Worm (Caenorhabditis elegans): ENCODE results near the gene H14N18.2.
A peak's percentile ranks its signal among the peaks of the same experiment; 100 is the strongest.

H14N18.2 gene

ce11 chrV:8936184-8936589 lies 3.8 kb downstream of the H14N18.2 start, which contains the start of gene unc-23 (continued):
- TF ChIP-seq nhr-48 (tag; optimal IDR thresholded peaks at IDR 0.05), result peak; percentile 91
- no peak for TF ChIP-seq unc-39 (tag; optimal IDR thresholded peaks at IDR 0.05)
- TF ChIP-seq madf-5 (GFP tag; IDR thresholded peaks at IDR 0.05), result 0 out of 4 replicates have a peak, but pooled peaks of 1 of the 2 experiments have one; percentile 65

- TF ChIP-seq jun-1 (tag; optimal IDR thresholded peaks at IDR 0.05) (no peak), nhr-28 (tag; optimal IDR thresholded peaks at IDR 0.05) (peak; percentile 10), nhr-11 (tag; optimal IDR thresholded peaks at IDR 0.05) (peak; percentile 33), Y75B8A.6 (GFP tag; IDR thresholded peaks at IDR 0.05) (no peak), Y48G9A.11 (GFP tag; IDR thresholded peaks at IDR 0.05) (0 out of 2 replicates have a peak, but pooled peaks have one; percentile 34), pqm-1 (tag; optimal IDR thresholded peaks at IDR 0.05) (peak; percentile 81), mdl-1 (tag; optimal IDR thresholded peaks at IDR 0.05) (peak in 1 of 2 experiments; percentile 16), daf-16 (GFP tag; optimal IDR thresholded peaks at IDR 0.05) (peak in 1 of 2 experiments; percentile 83), daf-16 (tag; optimal IDR thresholded peaks at IDR 0.05) (peak; percentile 24), hlh-30 (tag; optimal IDR thresholded peaks at IDR 0.05; ENCODE audit: insufficient read depth) (peak; percentile 22), dve-1 (tag; optimal IDR thresholded peaks at IDR 0.05; ENCODE audit: insufficient read depth) (peak; percentile 26), lir-3 (tag; optimal IDR thresholded peaks at IDR 0.05) (no peak), mep-1 (tag; optimal IDR thresholded peaks at IDR 0.05) (peak; percentile 6), lsy-2 (tag; optimal IDR thresholded peaks at IDR 0.05) (peak in 1 of 2 experiments; percentile 32), mxl-3 (GFP tag; optimal IDR thresholded peaks at IDR 0.05) (peak; percentile 23), ama-1 (optimal IDR thresholded peaks at IDR 0.05) (peak; percentile 8), dmd-6 (GFP tag; IDR thresholded peaks at IDR 0.05) (peak; percentile 8; the same call in 1 of the 2 replicates), dmd-9 (GFP tag; IDR thresholded peaks at IDR 0.05) (no peak), pha-4 (GFP tag; IDR thresholded peaks at IDR 0.05) (no peak), pha-4 (tag; optimal IDR thresholded peaks at IDR 0.05) (no peak), unc-62 (GFP tag; optimal IDR thresholded peaks at IDR 0.05 in 1 of 2) (peak in 1 of 2 experiments; percentile 96), unc-62 (tag; optimal IDR thresholded peaks at IDR 0.05) (no peak), hlh-11 (tag; optimal IDR thresholded peaks at IDR 0.05) (no peak)
These were observed 4.5 kb downstream of the H14N18.2 start for ce11 chrV:8936791-8937475.

- TF ChIP-seq ctbp-1 (GFP tag; IDR thresholded peaks at IDR 0.05) (no peak), snpc-1.2 (GFP tag; IDR thresholded peaks at IDR 0.05) (0 out of 2 replicates have a peak, but pooled peaks have one; percentile 16), php-3 (GFP tag; IDR thresholded peaks at IDR 0.05) (no peak), aha-1 (tag) (peak; percentile 24), zip-2 (tag; optimal IDR thresholded peaks at IDR 0.05) (no peak), pha-4 (GFP tag; IDR thresholded peaks at IDR 0.05) (0 out of 2 replicates have a peak, but pooled peaks have one; percentile 25), pha-4 (tag; optimal IDR thresholded peaks at IDR 0.05) (no peak), F49E8.2 (tag; optimal IDR thresholded peaks at IDR 0.05; ENCODE audit: borderline replicate concordance) (no peak)
These were observed 5.2 kb downstream of the H14N18.2 start for ce11 chrV:8937476-8938249.

ce11 chrV:8938445-8938844 lies 6.0 kb downstream of the H14N18.2 start:
- no peak for TF ChIP-seq nhr-28 (tag; optimal IDR thresholded peaks at IDR 0.05)
- no peak for TF ChIP-seq hlh-30 (tag; optimal IDR thresholded peaks at IDR 0.05; ENCODE audit: insufficient read depth)
- TF ChIP-seq R02D3.7 (tag; optimal IDR thresholded peaks at IDR 0.05), result no peak
- no peak for TF ChIP-seq lin-38 (GFP tag; IDR thresholded peaks at IDR 0.05)
- TF ChIP-seq ztf-11 (tag; optimal IDR thresholded peaks at IDR 0.05), result no peak
- TF ChIP-seq madf-9 (GFP tag; conservative IDR thresholded peaks at IDR 0.05), result 0 out of 2 replicates have a peak, but pooled peaks have one; percentile 5
- no peak for TF ChIP-seq lin-39 (tag; optimal IDR thresholded peaks at IDR 0.05)
- no peak for TF ChIP-seq php-3 (GFP tag; IDR thresholded peaks at IDR 0.05)
- peak; percentile 56 for TF ChIP-seq aha-1 (tag)
- TF ChIP-seq unc-39 (tag; optimal IDR thresholded peaks at IDR 0.05), result no peak
- TF ChIP-seq sdz-12 (GFP tag; optimal IDR thresholded peaks at IDR 0.05), result no peak
- TF ChIP-seq nhr-10 (tag; optimal IDR thresholded peaks at IDR 0.05), result no peak
- no peak for TF ChIP-seq nhr-42 (GFP tag; IDR thresholded peaks at IDR 0.05)
- no peak for TF ChIP-seq arid-1 (GFP tag; conservative IDR thresholded peaks at IDR 0.05)
- TF ChIP-seq ceh-32 (tag; optimal IDR thresholded peaks at IDR 0.05; ENCODE audit: poor library complexity), result no peak
- no peak for TF ChIP-seq dve-1 (tag; optimal IDR thresholded peaks at IDR 0.05; ENCODE audit: insufficient read depth)
- no peak for TF ChIP-seq ceh-44 (GFP tag; IDR thresholded peaks at IDR 0.05)
- no peak for TF ChIP-seq nhr-102 (tag; optimal IDR thresholded peaks at IDR 0.05)

Measured in whole organism, L4 larva.